Worm (Caenorhabditis elegans): Measurements from ENCODE around the gene Y62H9A.3.

Gene Y62H9A.3

ce11 chrX:11924158-11924557 is 44.4 kb upstream of the Y62H9A.3 start, which contains the start of gene F55G7.1 (continued):
- TF ChIP-seq madf-9 (GFP tag; conservative IDR thresholded peaks at IDR 0.05) (0 out of 2 replicates have a peak, but pooled peaks have one; percentile 27), hlh-30 (tag; optimal IDR thresholded peaks at IDR 0.05; ENCODE audit: insufficient read depth) (peak; percentile 6), hif-1 (tag; optimal IDR thresholded peaks at IDR 0.05) (no peak), F49E8.2 (tag; optimal IDR thresholded peaks at IDR 0.05; ENCODE audit: borderline replicate concordance) (no peak), unc-62 (GFP tag; optimal IDR thresholded peaks at IDR 0.05 in 1 of 2) (peak in 1 of 2 experiments; percentile 95), unc-62 (tag; optimal IDR thresholded peaks at IDR 0.05) (no peak), nhr-42 (GFP tag; IDR thresholded peaks at IDR 0.05) (peak; percentile 60; the same call in 1 of the 2 replicates), lin-1 (GFP tag; IDR thresholded peaks at IDR 0.05) (no peak), lin-15B (tag; optimal IDR thresholded peaks at IDR 0.05) (no peak), T20F7.1 (GFP tag; optimal IDR thresholded peaks at IDR 0.05) (peak; percentile 68), R02D3.7 (tag; optimal IDR thresholded peaks at IDR 0.05) (no peak), aha-1 (tag) (peak; percentile 97), madf-5 (GFP tag; IDR thresholded peaks at IDR 0.05) (no peak), nhr-28 (tag; optimal IDR thresholded peaks at IDR 0.05) (peak; percentile 45)

- TF ChIP-seq ceh-20 (GFP tag; IDR thresholded peaks at IDR 0.05) = no peak
- no peak for TF ChIP-seq pqm-1 (tag; optimal IDR thresholded peaks at IDR 0.05)
- TF ChIP-seq nhr-11 (tag; optimal IDR thresholded peaks at IDR 0.05) = no peak
- TF ChIP-seq zfp-3 (GFP tag; conservative IDR thresholded peaks at IDR 0.05) = no peak
- no peak for TF ChIP-seq skn-1 (tag; optimal IDR thresholded peaks at IDR 0.05)
- no peak for TF ChIP-seq cey-2 (tag; optimal IDR thresholded peaks at IDR 0.05; ENCODE audit: borderline replicate concordance, insufficient read depth)
- no peak for TF ChIP-seq ceh-28 (tag; optimal IDR thresholded peaks at IDR 0.05)
- no peak for TF ChIP-seq vab-7 (GFP tag; IDR thresholded peaks at IDR 0.05)
- TF ChIP-seq Y105C5A.15 (GFP tag; IDR thresholded peaks at IDR 0.05) = no peak
- TF ChIP-seq ces-1 (GFP tag; optimal IDR thresholded peaks at IDR 0.05) = no peak
- no peak for TF ChIP-seq rbr-2 (tag; optimal IDR thresholded peaks at IDR 0.05)
- no peak for TF ChIP-seq ctbp-1 (GFP tag; IDR thresholded peaks at IDR 0.05)
- TF ChIP-seq hlh-30 (tag; optimal IDR thresholded peaks at IDR 0.05; ENCODE audit: insufficient read depth) = no peak
- no peak for TF ChIP-seq sdz-12 (GFP tag; optimal IDR thresholded peaks at IDR 0.05)
- no peak for TF ChIP-seq F49E8.2 (tag; optimal IDR thresholded peaks at IDR 0.05; ENCODE audit: borderline replicate concordance)
- no peak for TF ChIP-seq ZK546.5 (tag; optimal IDR thresholded peaks at IDR 0.05)
Observed at ce11 chrX:11920723-11921283, 41.0 kb upstream of the Y62H9A.3 start, which contains the start of gene Y62H9A.14. Gene Y62H9A.14, plus strand, starts transcription at chrX:11921233.

ce11 chrX:11917994-11918393 is 38.2 kb upstream of the Y62H9A.3 start, which contains the start of gene Y62H9A.16:
Gene Y62H9A.16, plus strand, starts transcription at chrX:11918294.
- peak; percentile 46 for TF ChIP-seq aha-1 (tag)
- TF ChIP-seq skn-1 (tag; optimal IDR thresholded peaks at IDR 0.05) = no peak

DNA sequence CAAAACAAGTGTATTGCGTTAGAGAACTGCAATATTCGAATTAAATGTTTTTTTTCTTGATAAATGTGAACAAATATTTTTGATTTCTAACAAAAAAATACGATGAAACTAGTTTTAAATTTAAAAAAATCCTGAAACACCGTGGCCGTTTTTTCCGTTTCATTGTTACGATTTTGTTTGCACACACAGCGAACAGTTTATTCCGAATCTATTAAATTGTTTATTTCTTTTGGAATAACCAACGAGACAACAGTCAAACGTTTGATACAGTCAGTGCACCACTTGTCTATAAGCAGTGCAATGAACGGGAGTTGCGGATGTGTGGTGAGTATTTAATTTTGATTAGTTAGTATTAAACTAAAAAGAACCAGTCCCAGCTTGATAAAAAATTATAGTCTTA is 36.9 kb upstream of the Y62H9A.3 start, which contains the start of gene Y62H9A.13:
Y62H9A.13 (plus strand) TSS at position 301 of the 400 bp plus-strand sequence.
- no peak for TF ChIP-seq zfp-3 (GFP tag; conservative IDR thresholded peaks at IDR 0.05)
- TF ChIP-seq daf-12 (tag; optimal IDR thresholded peaks at IDR 0.05) = no peak
- TF ChIP-seq unc-39 (tag; optimal IDR thresholded peaks at IDR 0.05) = no peak
- no peak for TF ChIP-seq daf-8 (GFP tag; IDR thresholded peaks at IDR 0.05)
- TF ChIP-seq Y105C5A.15 (GFP tag; IDR thresholded peaks at IDR 0.05) = no peak
- no peak for TF ChIP-seq ces-1 (GFP tag; optimal IDR thresholded peaks at IDR 0.05)
- TF ChIP-seq lin-39 (tag; optimal IDR thresholded peaks at IDR 0.05) = no peak
- TF ChIP-seq zip-11 (GFP tag; IDR thresholded peaks at IDR 0.05) = no peak
- TF ChIP-seq aly-2 (tag; optimal IDR thresholded peaks at IDR 0.05) = no peak
